Worm (Caenorhabditis elegans): ENCODE data around the gene Y53C12B.7.

Y53C12B.7 gene

DNA sequence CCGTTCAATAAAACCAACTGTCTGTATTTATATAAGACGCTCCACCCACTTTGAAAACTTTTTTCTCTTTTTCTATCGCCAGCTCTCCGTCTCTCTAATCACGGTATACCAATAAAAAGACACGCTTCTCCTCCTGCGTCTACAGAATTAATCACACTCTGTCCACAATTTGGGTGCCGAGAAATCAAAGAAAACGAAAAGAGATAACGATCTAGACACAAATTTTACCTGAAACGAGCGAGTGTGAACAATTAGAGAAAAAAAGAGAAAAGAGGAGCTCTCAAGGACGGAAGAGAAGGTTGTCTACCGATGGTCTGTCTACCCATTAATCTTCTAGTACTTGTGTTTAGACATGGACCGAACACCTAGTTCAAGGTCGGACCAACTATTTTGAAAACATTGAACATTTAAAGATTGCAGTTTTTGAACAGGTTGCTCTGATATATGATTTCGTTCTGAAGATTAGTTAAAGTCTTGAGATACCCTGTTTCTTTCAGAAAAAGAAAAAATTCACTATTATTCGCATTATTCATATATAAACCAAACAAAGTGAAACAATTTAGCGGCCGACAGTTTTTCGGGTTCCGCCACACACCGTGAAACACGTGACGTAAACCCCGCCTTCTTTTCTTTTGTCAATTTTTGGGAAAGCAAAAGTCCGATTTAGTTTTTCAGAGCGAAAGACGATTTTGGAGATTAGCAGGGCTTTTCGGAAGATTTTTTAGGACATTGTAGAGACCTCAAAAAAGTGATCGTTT, 34.6 kb upstream of the Y53C12B.7 start, which contains the start of gene cyp-13A2:
cyp-13A2 (minus strand) TSS at position 235 of the 758 bp plus-strand sequence.
- TF ChIP-seq snpc-4 (GFP tag; optimal IDR thresholded peaks at IDR 0.05) (peak; percentile 93), snpc-4 (tag; optimal IDR thresholded peaks at IDR 0.05) (peak; percentile 94 to 98 (median 96)), snpc-1.1 (tag; optimal IDR thresholded peaks at IDR 0.05; ENCODE audit: insufficient read depth) (peak; percentile 93), snpc-3.4 (tag; optimal IDR thresholded peaks at IDR 0.05) (peak; percentile 86), ztf-22 (GFP tag; optimal IDR thresholded peaks at IDR 0.05) (no peak), attf-5 (GFP tag; optimal IDR thresholded peaks at IDR 0.05) (no peak), rpc-1 (optimal IDR thresholded peaks at IDR 0.05) (no peak), rpc-1 (tag; optimal IDR thresholded peaks at IDR 0.05) (peak; percentile 3), atf-7 (tag; optimal IDR thresholded peaks at IDR 0.05) (no peak), F22D6.2 (tag; optimal IDR thresholded peaks at IDR 0.05) (no peak), lin-26 (GFP tag; IDR thresholded peaks at IDR 0.05) (no peak), B0336.3 (GFP tag; IDR thresholded peaks at IDR 0.05) (0 out of 2 replicates have a peak, but pooled peaks have one; percentile 27), him-1 (tag; optimal IDR thresholded peaks at IDR 0.05) (peak; percentile 56), ztf-6 (GFP tag; IDR thresholded peaks at IDR 0.05) (no peak), bed-1 (GFP tag; IDR thresholded peaks at IDR 0.05) (no peak), ztf-25 (GFP tag; IDR thresholded peaks at IDR 0.05) (no peak), tbp1 (GFP tag; optimal IDR thresholded peaks at IDR 0.05) (peak; percentile 57), hmg-1.2 (GFP tag; IDR thresholded peaks at IDR 0.05) (peak; percentile 84), sea-2 (GFP tag; IDR thresholded peaks at IDR 0.05) (no peak), F57C9.4 (tag; optimal IDR thresholded peaks at IDR 0.05) (no peak), repo-1 (tag; optimal IDR thresholded peaks at IDR 0.05) (no peak), aptf-3 (GFP tag; IDR thresholded peaks at IDR 0.05) (no peak), nhr-80 (tag; optimal IDR thresholded peaks at IDR 0.05) (peak; percentile 89), nhr-179 (tag; optimal IDR thresholded peaks at IDR 0.05) (no peak), F33H1.4 (GFP tag; IDR thresholded peaks at IDR 0.05) (peak; percentile 24; the same call in 1 of the 2 replicates), tlf-1 (GFP tag; optimal IDR thresholded peaks at IDR 0.05) (no peak), mxl-1 (tag; optimal IDR thresholded peaks at IDR 0.05) (no peak), pha-4 (tag; optimal IDR thresholded peaks at IDR 0.05) (peak; percentile 6), aptf-2 (GFP tag; conservative IDR thresholded peaks at IDR 0.05) (no peak), ama-1 (optimal IDR thresholded peaks at IDR 0.05) (no peak), ama-1 (GFP tag; optimal IDR thresholded peaks at IDR 0.05) (no peak), gei-17 (GFP tag; optimal IDR thresholded peaks at IDR 0.05) (no peak)

DNA sequence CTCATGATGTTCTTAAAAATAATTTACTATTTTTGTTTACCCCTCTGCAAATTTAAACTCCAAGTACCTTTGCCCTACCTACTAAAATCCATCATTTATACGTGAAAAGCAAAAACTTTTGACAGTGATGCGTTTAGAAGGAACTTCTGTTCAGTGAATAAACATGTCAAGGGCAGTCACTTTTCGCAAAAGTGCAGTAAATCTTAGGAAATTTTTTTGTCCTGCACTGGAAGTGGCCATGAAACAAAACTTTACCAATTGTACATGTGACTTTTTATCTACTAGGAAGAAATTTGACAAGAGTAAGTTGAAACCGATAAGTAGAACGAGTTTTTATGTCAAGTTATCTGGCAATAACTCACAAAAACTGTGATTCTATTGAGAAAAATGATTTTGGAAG, 33.2 kb upstream of the Y53C12B.7 start:
- TF ChIP-seq atf-7 (tag; optimal IDR thresholded peaks at IDR 0.05) (no peak), hmg-20 (GFP tag; IDR thresholded peaks at IDR 0.05) (no peak), ccch-3 (GFP tag; optimal IDR thresholded peaks at IDR 0.05) (no peak), rcor-1 (GFP tag; IDR thresholded peaks at IDR 0.05) (no peak), K11D2.4 (GFP tag; IDR thresholded peaks at IDR 0.05) (no peak), Y67H2A.10 (GFP tag; conservative IDR thresholded peaks at IDR 0.05) (no peak), Y53G8AR.9 (GFP tag; conservative IDR thresholded peaks at IDR 0.05) (no peak), F22D6.2 (tag; optimal IDR thresholded peaks at IDR 0.05) (no peak), ekl-4 (GFP tag; IDR thresholded peaks at IDR 0.05) (no peak), nhr-80 (tag; optimal IDR thresholded peaks at IDR 0.05) (no peak), ztf-3 (GFP tag; optimal IDR thresholded peaks at IDR 0.05) (no peak), madf-3 (GFP tag; IDR thresholded peaks at IDR 0.05) (no peak), lin-54 (GFP tag; optimal IDR thresholded peaks at IDR 0.05) (no peak), bed-2 (GFP tag; IDR thresholded peaks at IDR 0.05) (no peak), K12H6.12 (tag; optimal IDR thresholded peaks at IDR 0.05) (no peak), F49E8.2 (tag; optimal IDR thresholded peaks at IDR 0.05; ENCODE audit: insufficient read depth) (no peak), repo-1 (tag; optimal IDR thresholded peaks at IDR 0.05) (no peak)

Measured in whole organism, young adult.